Fruit fly (Drosophila melanogaster): Measurements from ENCODE around the gene CG12316.
A peak's percentile ranks its signal among the peaks of the same experiment; 100 is the strongest.

CG12316 gene

dm6 chr3L:15142004-15142890, 5.5 kb upstream of the CG12316 start, which contains the start of gene Pdi (continued):
- TF ChIP-seq slou (GFP tag; optimal IDR thresholded peaks at IDR 0.05) = no peak
- peak; percentile 41 for TF ChIP-seq shn (GFP tag; optimal IDR thresholded peaks at IDR 0.05)
- peak; percentile 58; the same call in 1 of the 3 replicates for TF ChIP-seq CG6791 (GFP tag; IDR thresholded peaks at IDR 0.05; ENCODE audit: partially characterized antibody)
- TF ChIP-seq fru (optimal IDR thresholded peaks at IDR 0.05) = no peak
- peak; percentile 72 for TF ChIP-seq chm (GFP tag; IDR thresholded peaks at IDR 0.05)
- no peak for TF ChIP-seq Atf3 (GFP tag; optimal IDR thresholded peaks at IDR 0.05)
- peak; percentile 34 for TF ChIP-seq bcd (GFP tag; optimal IDR thresholded peaks at IDR 0.05)
- no peak for TF ChIP-seq CG10431 (GFP tag; optimal IDR thresholded peaks at IDR 0.05)
- no peak for TF ChIP-seq Ada2b (GFP tag; IDR thresholded peaks at IDR 0.05)
- TF ChIP-seq HLH54F (GFP tag; optimal IDR thresholded peaks at IDR 0.05) = no peak
- TF ChIP-seq CG12744 (GFP tag; optimal IDR thresholded peaks at IDR 0.05) = no peak
- TF ChIP-seq Dp (GFP tag; optimal IDR thresholded peaks at IDR 0.05) = peak; percentile 62
- TF ChIP-seq wor (GFP tag; IDR thresholded peaks at IDR 0.05) = no peak
- peak; percentile 68; the same call in 1 of the 3 replicates for TF ChIP-seq ci (GFP tag; IDR thresholded peaks at IDR 0.05)
- TF ChIP-seq CkIIα-i1 (GFP tag; IDR thresholded peaks at IDR 0.05) = no peak
- no peak for TF ChIP-seq CG4404 (GFP tag; IDR thresholded peaks at IDR 0.05)
- TF ChIP-seq fd102C (GFP tag; optimal IDR thresholded peaks at IDR 0.05) = no peak
- TF ChIP-seq YL-1 (GFP tag; optimal IDR thresholded peaks at IDR 0.05) = peak; percentile 81
- no peak for TF ChIP-seq zfh2 (GFP tag; optimal IDR thresholded peaks at IDR 0.05)
- TF ChIP-seq CG13624 (GFP tag; optimal IDR thresholded peaks at IDR 0.05) = peak; percentile 43
- no peak for TF ChIP-seq CG15479 (GFP tag; optimal IDR thresholded peaks at IDR 0.05)
- no peak for TF ChIP-seq Tbp (GFP tag; optimal IDR thresholded peaks at IDR 0.05)
- TF ChIP-seq CG10959 (GFP tag; IDR thresholded peaks at IDR 0.05) = no peak
- peak; percentile 24 for TF ChIP-seq luna (GFP tag; optimal IDR thresholded peaks at IDR 0.05)
- peak; percentile 60 for TF ChIP-seq CG13894 (tag; optimal IDR thresholded peaks at IDR 0.05)
- TF ChIP-seq disco-r (GFP tag; optimal IDR thresholded peaks at IDR 0.05) = no peak
- no peak for TF ChIP-seq ro (GFP tag; IDR thresholded peaks at IDR 0.05)
- TF ChIP-seq oc (tag; optimal IDR thresholded peaks at IDR 0.05) = peak; percentile 33
- peak; percentile 11 for TF ChIP-seq CG15269 (tag; optimal IDR thresholded peaks at IDR 0.05)
- TF ChIP-seq Doc3 (GFP tag; IDR thresholded peaks at IDR 0.05; ENCODE audit: partially characterized antibody) = peak; percentile 57
- peak; percentile 31 for TF ChIP-seq CG13296 (GFP tag; optimal IDR thresholded peaks at IDR 0.05)
- TF ChIP-seq Sry-β (GFP tag; optimal IDR thresholded peaks at IDR 0.05) = no peak
- no peak for TF ChIP-seq CG14050 (GFP tag; IDR thresholded peaks at IDR 0.05)
- TF ChIP-seq Kr (GFP tag; optimal IDR thresholded peaks at IDR 0.05) = no peak
- peak; percentile 11 for TF ChIP-seq CG8924 (tag; optimal IDR thresholded peaks at IDR 0.05)
- no peak for TF ChIP-seq h (optimal IDR thresholded peaks at IDR 0.05)
- TF ChIP-seq ftz-f1 (GFP tag; optimal IDR thresholded peaks at IDR 0.05) = peak; percentile 28
- no peak for TF ChIP-seq toy (GFP tag; IDR thresholded peaks at IDR 0.05)
- no peak for TF ChIP-seq gcm (GFP tag; optimal IDR thresholded peaks at IDR 0.05)
- TF ChIP-seq org-1 (GFP tag; optimal IDR thresholded peaks at IDR 0.05) = no peak
- peak; percentile 76; the same call in 2 of the 4 replicates for TF ChIP-seq chinmo (GFP tag; IDR thresholded peaks at IDR 0.05; ENCODE audit: partially characterized antibody)
- TF ChIP-seq ase (GFP tag; IDR thresholded peaks at IDR 0.05) = no peak
- peak; percentile 80 for TF ChIP-seq CG1603 (tag; optimal IDR thresholded peaks at IDR 0.05)
- TF ChIP-seq salm (tag; optimal IDR thresholded peaks at IDR 0.05) = peak; percentile 21
- TF ChIP-seq Rx (GFP tag; IDR thresholded peaks at IDR 0.05) = no peak
- TF ChIP-seq Spps (tag; optimal IDR thresholded peaks at IDR 0.05) = peak; percentile 16
- TF ChIP-seq CG13424 (tag; optimal IDR thresholded peaks at IDR 0.05) = peak; percentile 18
- no peak for TF ChIP-seq CG9437 (GFP tag; optimal IDR thresholded peaks at IDR 0.05)
- TF ChIP-seq CG18262 (tag; optimal IDR thresholded peaks at IDR 0.05) = no peak
- TF ChIP-seq CG6854 (GFP tag; optimal IDR thresholded peaks at IDR 0.05) = no peak
